Fruit fly (Drosophila melanogaster) whole organism, prepupa: ENCODE measurements around the gene cni.

Experiments
- Blimp-1 ChIP-seq: fragments of 200-800 bp; sonication (Bioruptor generic); optimal IDR thresholded peaks from 3 replicates; lab custom pipeline; 2017; ENCODE audit warnings: missing biosample characterization, missing genetic modification characterization, mild to moderate bottlenecking, moderate library complexity, missing genetic modification reagents
- CG10631 ChIP-seq: fragments of 200-800 bp; sonication (Bioruptor generic); optimal IDR thresholded peaks from 2 replicates; lab custom pipeline; 2016; ENCODE audit warnings: missing biosample characterization, missing genetic modification characterization
- CG10669 ChIP-seq: fragments of 200-800 bp; sonication (Bioruptor generic); optimal IDR thresholded peaks from 3 replicates; lab custom pipeline; 2018; ENCODE audit warnings: missing biosample characterization, mild to moderate bottlenecking, missing genetic modification characterization, moderate library complexity
- CG11294 ChIP-seq: fragments of 200-800 bp; sonication (Bioruptor generic); IDR thresholded peaks from 2 replicates; pipeline ENCODE4 v1.3.6; 2022; ENCODE audit warnings: missing biosample characterization, missing genetic modification characterization
- CG15336 ChIP-seq: fragments of 200-800 bp; sonication (Bioruptor generic); IDR thresholded peaks from 2 replicates; pipeline ENCODE4 v1.3.6; 2022; ENCODE audit warnings: missing biosample characterization, missing genetic modification characterization
- CG16779 ChIP-seq: fragments of 200-800 bp; sonication (Bioruptor generic); optimal IDR thresholded peaks from 3 replicates; lab custom pipeline; 2017; ENCODE audit warnings: missing biosample characterization, mild to moderate bottlenecking, missing genetic modification characterization
- CG3032 ChIP-seq: fragments of 200-800 bp; optimal IDR thresholded peaks from 2 replicates; lab custom pipeline; 2019; ENCODE audit warnings: missing biosample characterization, mild to moderate bottlenecking, missing genetic modification characterization, moderate library complexity
- CG31627 ChIP-seq: fragments of 200-800 bp; sonication (Bioruptor generic); optimal IDR thresholded peaks from 3 replicates; lab custom pipeline; 2016; ENCODE audit warnings: missing biosample characterization, missing genetic modification characterization
- CG34406 ChIP-seq: fragments of 200-800 bp; sonication (Bioruptor generic); optimal IDR thresholded peaks from 3 replicates; lab custom pipeline; 2016; ENCODE audit warnings: missing biosample characterization, missing genetic modification characterization
- CG6163 ChIP-seq: fragments of 200-800 bp; sonication (Bioruptor generic); IDR thresholded peaks from 3 replicates; pipeline ENCODE4 v1.3.6; 2022; ENCODE audit warnings: missing biosample characterization, missing genetic modification characterization
- CG6792 ChIP-seq: fragments of 200-800 bp; sonication (Bioruptor generic); optimal IDR thresholded peaks from 3 replicates; lab custom pipeline; 2016; ENCODE audit warnings: missing biosample characterization, missing genetic modification characterization
- CG6808 ChIP-seq: fragments of 200-800 bp; sonication (Bioruptor generic); optimal IDR thresholded peaks from 3 replicates; lab custom pipeline; 2017; ENCODE audit warnings: missing biosample characterization, missing genetic modification characterization, mild to moderate bottlenecking, moderate library complexity, missing genetic modification reagents
- CG6854 ChIP-seq: fragments of 200-800 bp; sonication (Bioruptor generic); optimal IDR thresholded peaks from 2 replicates; lab custom pipeline; 2017; ENCODE audit warnings: missing biosample characterization, mild to moderate bottlenecking, missing genetic modification characterization
- CG7368 ChIP-seq: fragments of 200-800 bp; sonication (Bioruptor generic); optimal IDR thresholded peaks from 3 replicates; lab custom pipeline; 2016; ENCODE audit warnings: missing biosample characterization, missing genetic modification characterization
- CG8119 ChIP-seq: fragments of 200-800 bp; sonication (Bioruptor generic); IDR thresholded peaks from 3 replicates; pipeline ENCODE4 v1.3.6; 2022; ENCODE audit warnings: missing biosample characterization, missing genetic modification characterization
- CG8319 ChIP-seq: fragments of 200-800 bp; sonication (Bioruptor generic); optimal IDR thresholded peaks from 3 replicates; lab custom pipeline; 2016; ENCODE audit warnings: missing biosample characterization, missing genetic modification characterization
- CG8632 ChIP-seq: fragments of 200-800 bp; sonication (Bioruptor generic); optimal IDR thresholded peaks from 3 replicates; lab custom pipeline; 2016; ENCODE audit warnings: missing biosample characterization, missing genetic modification characterization
- CG9139 ChIP-seq: fragments of 200-800 bp; sonication (Bioruptor generic); optimal IDR thresholded peaks from 3 replicates; lab custom pipeline; 2017; ENCODE audit warnings: missing biosample characterization, mild to moderate bottlenecking, missing genetic modification characterization
- Eip75B ChIP-seq: fragments of 200-800 bp; sonication (Bioruptor generic); optimal IDR thresholded peaks from 3 replicates; lab custom pipeline; 2016; ENCODE audit warnings: missing biosample characterization, missing genetic modification characterization
- Eip78C ChIP-seq: fragments of 200-800 bp; sonication (Bioruptor generic); peaks from one replicate; lab custom pipeline; 2016; ENCODE audit warnings: missing biosample characterization, missing genetic modification characterization
- Ets21C ChIP-seq: fragments of 200-800 bp; sonication (Bioruptor generic); optimal IDR thresholded peaks from 3 replicates; lab custom pipeline; 2016; ENCODE audit warnings: missing biosample characterization, missing genetic modification characterization
- Ets96B ChIP-seq: fragments of 200-800 bp; optimal IDR thresholded peaks from 2 replicates; lab custom pipeline; 2019; ENCODE audit warnings: missing biosample characterization, mild to moderate bottlenecking, missing genetic modification characterization, moderate library complexity
- Gug ChIP-seq: fragments of 200-800 bp; sonication (Bioruptor generic); IDR thresholded peaks from 2 replicates; pipeline ENCODE4 v1.3.6; 2022; ENCODE audit warnings: missing biosample characterization, missing genetic modification characterization
- Hr38 ChIP-seq: sonication (Bioruptor generic); optimal IDR thresholded peaks from 2 replicates; lab custom pipeline; 2016; ENCODE audit warnings: missing biosample characterization, missing genetic modification characterization
- Hr39 ChIP-seq: fragments of 200-800 bp; sonication (Bioruptor generic); optimal IDR thresholded peaks from 2 replicates; lab custom pipeline; 2016; ENCODE audit warnings: missing biosample characterization, missing genetic modification characterization
- Hr4 ChIP-seq: fragments of 200-800 bp; sonication (Bioruptor generic); optimal IDR thresholded peaks from 3 replicates; lab custom pipeline; 2016; ENCODE audit warnings: missing biosample characterization, missing genetic modification characterization
- Lpt ChIP-seq: fragments of 200-800 bp; sonication (Bioruptor generic); optimal IDR thresholded peaks from 3 replicates; lab custom pipeline; 2016; ENCODE audit warnings: missing biosample characterization, missing genetic modification characterization
- OdsH ChIP-seq: fragments of 200-800 bp; sonication (Bioruptor generic); optimal IDR thresholded peaks from 3 replicates; lab custom pipeline; 2016; ENCODE audit warnings: missing biosample characterization, missing genetic modification characterization
- Smox ChIP-seq: fragments of 200-800 bp; sonication (Bioruptor generic); optimal IDR thresholded peaks from 3 replicates; lab custom pipeline; 2016; ENCODE audit warnings: missing biosample characterization, missing genetic modification characterization
- Sox102F ChIP-seq: fragments of 200-800 bp; sonication (Bioruptor generic); optimal IDR thresholded peaks from 2 replicates; lab custom pipeline; 2016; ENCODE audit warnings: missing biosample characterization, mild to moderate bottlenecking, missing genetic modification characterization
- Sox14 ChIP-seq: fragments of 200-800 bp; sonication (Bioruptor generic); optimal IDR thresholded peaks from 3 replicates; lab custom pipeline; 2016; ENCODE audit warnings: missing biosample characterization, missing genetic modification characterization
- dsx ChIP-seq: fragments of 200-800 bp; optimal IDR thresholded peaks from 3 replicates; lab custom pipeline; 2019; ENCODE audit warnings: missing biosample characterization, mild to moderate bottlenecking, missing genetic modification characterization, moderate library complexity; ENCODE audit not compliant: poor library complexity, severe bottlenecking
- eg ChIP-seq: fragments of 200-800 bp; sonication (Bioruptor generic); IDR thresholded peaks from 3 replicates; pipeline ENCODE4 v1.3.6; 2022; ENCODE audit warnings: missing biosample characterization, missing genetic modification characterization
- fd59A ChIP-seq: fragments of 200-800 bp; sonication (Bioruptor generic); optimal IDR thresholded peaks from 2 replicates; lab custom pipeline; 2017; ENCODE audit warnings: missing biosample characterization, mild to moderate bottlenecking, missing genetic modification characterization, missing genetic modification reagents
- fd85E ChIP-seq: fragments of 200-800 bp; sonication (Bioruptor generic); optimal IDR thresholded peaks from 3 replicates; lab custom pipeline; 2016; ENCODE audit warnings: missing biosample characterization, missing genetic modification characterization
- fkh ChIP-seq: fragments of 200-800 bp; sonication (Bioruptor generic); optimal IDR thresholded peaks from 3 replicates; lab custom pipeline; 2017; ENCODE audit warnings: missing biosample characterization, mild to moderate bottlenecking, missing genetic modification characterization, moderate library complexity
- lz ChIP-seq: fragments of 200-800 bp; sonication (Bioruptor generic); optimal IDR thresholded peaks from 3 replicates; lab custom pipeline; 2016; ENCODE audit warnings: missing biosample characterization, missing genetic modification characterization
- net ChIP-seq: fragments of 200-800 bp; sonication (Bioruptor generic); optimal IDR thresholded peaks from 3 replicates; lab custom pipeline; 2016; ENCODE audit warnings: missing biosample characterization, missing genetic modification characterization
- salr ChIP-seq, 2 experiments: fragments of 200-800 bp; sonication (Bioruptor generic); optimal IDR thresholded peaks; 3 replicates each; lab custom pipeline; 2016 to 2018; ENCODE audit warnings: missing biosample characterization in 2 of 2, missing genetic modification characterization in 2 of 2, mild to moderate bottlenecking in 1 of 2
- spab ChIP-seq: fragments of 200-800 bp; sonication (Bioruptor generic); optimal IDR thresholded peaks from 2 replicates; lab custom pipeline; 2017; ENCODE audit warnings: missing biosample characterization, mild to moderate bottlenecking, missing genetic modification characterization, missing genetic modification reagents
- ss ChIP-seq, 2 experiments: fragments of 200-800 bp; sonication (Bioruptor generic); optimal IDR thresholded peaks; 2 replicates in 1 of 2; 3 replicates in 1 of 2; lab custom pipeline; 2017 to 2018; ENCODE audit warnings: mild to moderate bottlenecking in 2 of 2, missing biosample characterization in 2 of 2, missing genetic modification characterization in 2 of 2, moderate library complexity in 1 of 2
- svp ChIP-seq: fragments of 200-800 bp; sonication (Bioruptor generic); peaks from one replicate; lab custom pipeline; 2016; ENCODE audit warnings: missing biosample characterization, missing genetic modification characterization
- topi ChIP-seq: fragments of 200-800 bp; sonication (Bioruptor generic); optimal IDR thresholded peaks from 3 replicates; lab custom pipeline; 2016; ENCODE audit warnings: missing biosample characterization, missing genetic modification characterization
- vri ChIP-seq: fragments of 200-800 bp; sonication (Bioruptor generic); optimal IDR thresholded peaks from 3 replicates; lab custom pipeline; 2016; ENCODE audit warnings: missing biosample characterization, mild to moderate bottlenecking, missing genetic modification characterization

Gene cni

dm6 chr2L:16284306-16285299 is 25.9 kb downstream of the cni start (continued):
- TF ChIP-seq CG11294 (GFP tag; lab: Robert Waterston, UW) (no peak), CG8632 (peak; percentile 44), CG3032 (peak; percentile 52), Ets96B (tag; lab: Kevin White, UChicago) (peak; percentile 54), Gug (GFP tag; lab: Robert Waterston, UW) (no peak), CG34406 (GFP tag; lab: Kevin White, UChicago) (peak; percentile 61), CG10631 (GFP tag; lab: Kevin White, UChicago) (peak; percentile 56), topi (GFP tag; lab: Kevin White, UChicago) (peak; percentile 67), lz (peak; percentile 75), CG6163 (GFP tag; lab: Robert Waterston, UW) (no peak), CG9139 (peak; percentile 39), spab (GFP tag; lab: Kevin White, UChicago) (peak; percentile 46), Sox102F (peak; percentile 75), eg (GFP tag; lab: Robert Waterston, UW) (no peak), fd59A (GFP tag; lab: Kevin White, UChicago) (peak; percentile 11), CG8119 (no peak), Hr38 (GFP tag; lab: Kevin White, UChicago) (no peak), CG6792 (GFP tag; lab: Kevin White, UChicago) (peak; percentile 56), CG6854 (GFP tag; lab: Kevin White, UChicago) (peak; percentile 84), Eip75B (GFP tag; lab: Kevin White, UChicago) (peak; percentile 58), CG15336 (GFP tag; lab: Robert Waterston, UW) (no peak), salr (GFP tag; optimal IDR thresholded peaks at IDR 0.05; lab: Kevin White, UChicago) (peak; percentile 38 to 55), Hr39 (GFP tag; lab: Kevin White, UChicago) (peak; percentile 74), dsx (peak; percentile 65)

- TF ChIP-seq Sox14 (GFP tag; lab: Kevin White, UChicago) (no peak), fkh (peak; percentile 3), vri (no peak), Lpt (GFP tag; lab: Kevin White, UChicago) (peak; percentile 30), fd85E (GFP tag; lab: Kevin White, UChicago) (no peak), svp (GFP tag; lab: Kevin White, UChicago) (peak; percentile 48), CG3032 (no peak), CG6163 (GFP tag; lab: Robert Waterston, UW) (peak; percentile 20; the same call in 2 of the 3 replicates), net (no peak), Ets21C (GFP tag; lab: Kevin White, UChicago) (no peak), fd59A (GFP tag; lab: Kevin White, UChicago) (no peak), CG16779 (no peak)
Measured at dm6 chr2L:16282856-16283255, 27.7 kb downstream of the cni start.

- TF ChIP-seq Smox (GFP tag; lab: Kevin White, UChicago) (no peak), CG3032 (no peak), Ets21C (GFP tag; lab: Kevin White, UChicago) (no peak), CG31627 (GFP tag; lab: Kevin White, UChicago) (no peak), CG8119 (no peak), OdsH (no peak), svp (GFP tag; lab: Kevin White, UChicago) (no peak), fd85E (GFP tag; lab: Kevin White, UChicago) (no peak), CG10669 (GFP tag; lab: Kevin White, UChicago) (no peak), spab (GFP tag; lab: Kevin White, UChicago) (no peak), CG8319 (GFP tag; lab: Kevin White, UChicago) (no peak), fd59A (GFP tag; lab: Kevin White, UChicago) (no peak), Sox14 (GFP tag; lab: Kevin White, UChicago) (no peak), fkh (no peak), Eip78C (GFP tag; lab: Kevin White, UChicago) (no peak), CG6808 (GFP tag; lab: Kevin White, UChicago) (no peak), ss (GFP tag; optimal IDR thresholded peaks at IDR 0.05; lab: Kevin White, UChicago) (no peak), Lpt (GFP tag; lab: Kevin White, UChicago) (peak; percentile 5), Blimp-1 (GFP tag; lab: Kevin White, UChicago) (no peak), Hr4 (GFP tag; lab: Kevin White, UChicago) (no peak), CG6163 (GFP tag; lab: Robert Waterston, UW) (peak; percentile 21; the same call in 1 of the 3 replicates), CG7368 (no peak), CG11294 (GFP tag; lab: Robert Waterston, UW) (no peak), net (no peak), vri (peak; percentile 13), CG10631 (GFP tag; lab: Kevin White, UChicago) (no peak), CG15336 (GFP tag; lab: Robert Waterston, UW) (no peak), Ets96B (tag; lab: Kevin White, UChicago) (no peak), topi (GFP tag; lab: Kevin White, UChicago) (no peak)
Measured at dm6 chr2L:16282077-16282471, 28.5 kb downstream of the cni start.
